Worm (Caenorhabditis elegans): ENCODE data around the gene gop-2.

gop-2 gene

DNA sequence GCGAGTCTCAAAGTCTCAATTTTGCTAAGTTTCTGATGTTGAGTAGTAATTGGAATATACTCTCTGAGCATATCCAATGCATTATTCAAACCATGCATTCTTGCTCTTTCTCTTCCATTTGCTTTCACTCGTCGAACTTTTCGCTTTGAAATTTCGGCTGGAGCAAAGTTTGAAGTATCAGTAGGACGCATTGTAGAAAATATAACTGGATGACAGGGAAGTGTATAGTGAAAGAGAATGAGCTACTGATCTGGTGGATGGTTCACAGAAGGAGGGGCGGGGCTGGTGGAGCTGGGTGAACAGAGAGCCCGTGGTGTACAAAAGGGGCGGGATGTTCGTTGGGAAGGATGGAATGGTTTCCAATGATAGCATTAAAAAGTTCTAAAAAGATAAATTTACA is 17.0 kb upstream of the gop-2 start:
- no peak for TF ChIP-seq unc-62 (GFP tag; optimal IDR thresholded peaks at IDR 0.05)

DNA sequence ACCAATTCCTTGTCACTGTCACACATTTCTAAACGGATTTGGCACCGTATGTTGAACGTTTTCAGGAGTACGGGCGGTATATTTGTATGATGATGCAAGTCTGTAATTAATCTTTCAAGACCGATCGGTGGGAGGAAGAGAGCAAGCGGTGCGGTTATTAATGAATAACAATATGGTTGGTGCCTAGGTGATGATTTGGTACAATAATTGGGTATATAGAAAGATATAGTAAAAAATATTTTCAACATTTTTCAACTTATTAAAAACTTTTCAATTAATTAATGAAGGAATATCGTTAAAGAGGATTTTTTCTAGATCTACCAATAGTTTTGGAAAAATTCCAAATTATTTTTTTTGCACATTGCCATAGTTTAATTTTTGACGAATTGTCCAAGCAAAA is 14.3 kb upstream of the gop-2 start, which contains the start of gene cnd-1:
Gene cnd-1, minus strand, starts transcription at position 101 of the 400 bp plus-strand sequence.
- TF ChIP-seq unc-62 (GFP tag; optimal IDR thresholded peaks at IDR 0.05), result no peak

DNA sequence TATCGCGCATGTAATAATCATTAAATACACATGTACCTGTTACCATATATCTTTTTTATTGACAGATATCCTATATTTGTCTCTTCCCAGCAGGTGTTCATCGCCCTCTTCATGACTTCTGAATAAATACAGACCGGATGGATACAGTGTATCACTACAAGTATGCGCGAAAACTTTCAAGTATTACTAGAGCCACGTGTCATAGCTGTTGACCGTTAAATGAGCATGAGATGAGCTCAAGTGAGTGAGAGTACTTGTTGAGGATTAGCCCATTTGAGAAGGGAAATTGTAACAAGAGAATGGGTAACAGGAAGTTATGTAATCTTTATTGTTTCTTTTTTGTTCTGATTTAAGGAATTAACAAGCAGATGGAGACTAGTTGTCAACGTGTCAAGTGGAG is 13.8 kb upstream of the gop-2 start:
- no peak for TF ChIP-seq unc-62 (GFP tag; optimal IDR thresholded peaks at IDR 0.05)

DNA sequence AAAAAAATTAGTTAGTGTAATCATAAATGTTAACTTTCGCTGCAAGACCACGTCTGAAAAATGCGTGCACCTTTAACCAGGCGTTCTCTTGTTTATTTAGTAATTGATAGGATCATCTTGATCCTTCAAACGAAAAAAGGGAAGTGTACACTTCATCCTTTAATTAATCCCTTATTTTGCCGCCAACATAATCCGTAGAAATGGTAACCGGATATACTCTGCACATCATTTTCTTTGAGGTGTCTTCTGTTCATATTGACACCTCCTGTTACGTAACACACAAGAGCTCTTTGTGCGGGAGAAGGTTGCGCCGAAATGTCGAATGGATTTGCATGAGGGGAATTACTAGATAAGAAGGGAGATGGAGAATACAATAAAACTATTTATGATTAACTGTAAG is 10.1 kb upstream of the gop-2 start:
- TF ChIP-seq unc-62 (GFP tag; optimal IDR thresholded peaks at IDR 0.05), result no peak

DNA sequence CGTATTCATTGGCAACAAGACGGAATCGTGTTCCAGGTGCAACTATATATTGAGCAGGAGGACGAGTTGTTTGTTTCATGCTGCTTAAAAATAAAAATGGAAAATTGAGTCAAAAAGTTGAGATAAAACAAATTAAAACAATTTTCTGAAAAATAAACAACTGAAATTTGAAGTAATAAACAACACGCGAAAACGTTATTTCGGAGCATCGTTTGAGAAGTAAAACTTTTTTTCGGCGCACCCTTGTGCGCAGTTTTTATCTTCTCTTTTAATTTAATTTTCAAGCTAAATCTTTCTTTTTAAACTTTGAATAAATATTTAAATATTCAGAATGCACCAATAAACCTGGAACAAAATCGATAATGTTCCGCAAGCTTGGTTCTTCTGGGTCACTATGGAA is 4.7 kb upstream of the gop-2 start, which contains the start of the genes sumv-1 and gop-1:
Gene sumv-1, minus strand, starts transcription at position 80 of the 400 bp plus-strand sequence.
Gene gop-1, plus strand, starts transcription at position 331 of the 400 bp plus-strand sequence.
- TF ChIP-seq unc-62 (GFP tag; optimal IDR thresholded peaks at IDR 0.05), result no peak

DNA sequence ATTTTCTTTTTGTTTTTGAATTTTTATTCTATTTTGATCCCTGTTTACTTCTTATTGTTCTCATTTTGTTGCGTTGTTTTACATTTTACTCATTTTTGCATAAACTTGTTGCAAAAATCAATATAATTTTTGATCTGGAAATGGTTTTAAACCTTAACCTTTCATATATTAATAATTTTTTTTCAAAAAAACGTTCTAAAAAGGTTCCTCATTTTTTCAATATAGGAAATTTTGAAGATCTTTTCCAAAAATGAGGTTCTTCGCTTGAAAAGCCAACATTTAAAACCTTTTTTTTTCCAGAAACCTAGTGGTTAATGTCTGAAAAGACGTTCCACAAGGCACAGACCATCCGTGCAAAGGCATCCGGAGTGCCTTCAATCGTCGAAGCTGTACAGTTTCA is 1.6 kb downstream of the gop-2 start, which contains the start of gene gop-3:
Gene gop-3, plus strand, starts transcription at position 301 of the 400 bp plus-strand sequence.
- TF ChIP-seq unc-62 (GFP tag; optimal IDR thresholded peaks at IDR 0.05), result no peak

DNA sequence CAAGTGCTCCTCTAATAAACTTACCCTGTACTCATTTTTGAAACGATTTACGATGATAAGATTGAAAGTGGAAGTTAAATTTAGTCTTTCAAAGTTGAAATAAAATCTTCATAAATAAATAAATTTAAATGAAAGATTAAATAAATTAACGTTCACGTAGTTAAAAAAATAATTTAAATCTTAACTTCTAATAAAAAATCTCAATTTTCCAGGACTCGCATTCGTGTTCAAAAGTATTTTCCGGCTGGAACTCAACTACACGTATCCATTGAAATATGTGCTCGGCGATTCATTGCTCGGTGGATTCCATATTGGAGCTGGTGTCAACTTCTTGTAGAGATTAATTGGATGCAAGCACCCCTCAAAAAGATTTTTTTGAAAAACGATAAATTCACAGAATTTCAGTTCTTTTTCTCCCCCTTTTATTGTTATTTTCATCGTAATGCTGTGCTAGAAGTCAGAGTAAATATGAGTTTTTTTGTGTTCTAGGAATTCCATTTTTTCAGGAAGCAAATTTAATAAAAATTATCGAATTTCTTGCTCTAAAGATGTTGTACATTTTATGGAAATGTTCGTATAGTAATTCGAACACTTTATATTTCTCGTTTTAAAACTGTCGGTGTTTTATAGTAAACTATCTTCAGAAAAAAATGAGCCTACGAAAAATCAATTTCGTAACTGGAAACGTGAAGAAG is 4.6 kb downstream of the gop-2 start, which contains the start of the genes C34E10.9 and hap-1:
Gene C34E10.9, minus strand, starts transcription at position 101 of the 695 bp plus-strand sequence.
Gene hap-1, plus strand, starts transcription at position 645 of the 695 bp plus-strand sequence.
- TF ChIP-seq unc-62 (GFP tag; optimal IDR thresholded peaks at IDR 0.05), result no peak

DNA sequence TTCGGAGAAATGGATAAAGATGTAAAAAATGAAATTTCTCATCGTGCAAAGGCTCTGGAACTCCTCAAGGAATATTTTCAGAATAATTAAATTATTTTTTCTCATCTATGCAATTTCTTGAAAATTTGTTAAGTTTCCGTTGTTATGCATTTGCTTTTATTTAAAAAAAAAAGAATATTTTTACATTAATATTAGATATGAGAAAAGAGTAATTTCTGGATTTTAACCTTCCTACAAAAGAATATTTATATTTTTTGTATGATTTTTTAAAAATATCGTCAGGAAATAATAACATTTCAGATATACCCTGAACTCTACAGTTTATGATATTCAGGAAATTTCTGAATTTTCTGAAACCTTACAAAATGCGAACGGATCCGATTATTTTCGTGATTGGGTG is 6.0 kb downstream of the gop-2 start, which contains the start of gene gro-1:
Gene gro-1, plus strand, starts transcription at position 301 of the 400 bp plus-strand sequence.
- TF ChIP-seq unc-62 (GFP tag; optimal IDR thresholded peaks at IDR 0.05), result no peak

DNA sequence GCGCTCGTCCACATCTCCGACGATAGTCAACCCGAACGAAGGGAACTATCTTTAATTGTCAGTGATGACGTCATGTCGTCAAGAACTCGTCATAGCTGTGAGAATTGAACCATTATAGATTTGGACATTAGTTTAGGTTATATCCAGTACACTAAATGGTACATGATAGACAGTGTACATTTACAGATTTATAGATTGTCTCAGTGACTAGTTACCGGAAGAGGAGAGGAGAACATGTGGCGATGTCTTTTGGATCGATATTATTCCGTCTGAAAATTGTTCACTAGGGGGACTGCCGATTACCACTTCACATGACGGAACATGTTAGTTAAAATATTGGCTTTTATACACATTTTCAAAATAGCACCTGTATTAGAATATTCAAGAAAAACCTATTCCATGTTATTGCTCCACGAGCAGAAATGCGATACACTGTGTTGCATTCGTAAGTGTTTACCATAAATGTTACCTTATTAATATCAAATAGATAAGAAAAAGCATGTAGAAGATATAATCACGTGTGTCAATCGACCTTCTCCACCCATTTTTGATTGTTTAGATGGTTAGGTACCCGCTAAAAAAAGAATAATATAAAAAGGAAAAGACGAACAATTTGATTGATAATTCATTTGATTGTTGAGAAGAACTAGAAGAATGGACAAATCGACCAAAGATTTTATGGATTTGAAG is 8.5 kb downstream of the gop-2 start, which contains the start of gene ZC395.5:
Gene ZC395.5, plus strand, starts transcription at position 632 of the 690 bp plus-strand sequence.
- TF ChIP-seq unc-62 (GFP tag; optimal IDR thresholded peaks at IDR 0.05), result no peak

DNA sequence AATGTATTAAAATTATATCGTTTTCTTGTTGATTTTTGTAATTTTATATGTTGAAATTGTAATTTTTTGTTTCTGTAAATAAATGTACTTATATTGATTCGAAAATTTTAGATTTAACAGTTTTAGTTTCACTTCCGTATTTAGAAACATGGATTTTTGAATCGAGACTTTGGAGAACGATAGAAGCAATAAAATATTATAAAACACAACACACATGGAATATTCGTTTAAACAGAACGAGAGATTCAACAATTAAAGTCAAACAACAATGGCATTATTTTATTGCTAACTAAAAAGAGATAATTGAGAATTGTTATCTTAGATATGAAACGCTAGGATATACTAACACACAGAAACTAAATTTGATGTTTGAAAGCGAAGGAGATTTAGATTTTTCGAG is 9.7 kb downstream of the gop-2 start:
- TF ChIP-seq unc-62 (GFP tag; optimal IDR thresholded peaks at IDR 0.05), result no peak

DNA sequence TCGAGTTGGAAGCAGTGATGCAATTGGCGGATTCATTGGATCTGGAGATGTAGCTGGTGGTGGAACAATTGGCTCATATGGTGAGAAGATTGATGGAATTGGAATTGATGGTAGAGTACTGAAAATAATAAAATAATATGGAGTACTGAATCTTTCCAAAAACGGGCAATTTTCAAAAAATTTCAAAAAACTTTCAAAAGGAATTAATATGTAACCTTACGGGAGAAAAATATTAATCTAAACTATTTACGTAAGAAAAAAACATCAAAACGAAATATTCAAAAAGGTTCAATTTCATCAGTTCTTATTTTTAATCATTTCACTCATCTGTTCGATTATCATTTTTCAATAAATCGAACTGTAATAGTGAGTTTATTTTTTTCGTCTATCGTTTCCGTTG is 11.0 kb downstream of the gop-2 start, which contains the start of gene ZC395.4:
Gene ZC395.4, plus strand, starts transcription at position 301 of the 400 bp plus-strand sequence.
- no peak for TF ChIP-seq unc-62 (GFP tag; optimal IDR thresholded peaks at IDR 0.05)

DNA sequence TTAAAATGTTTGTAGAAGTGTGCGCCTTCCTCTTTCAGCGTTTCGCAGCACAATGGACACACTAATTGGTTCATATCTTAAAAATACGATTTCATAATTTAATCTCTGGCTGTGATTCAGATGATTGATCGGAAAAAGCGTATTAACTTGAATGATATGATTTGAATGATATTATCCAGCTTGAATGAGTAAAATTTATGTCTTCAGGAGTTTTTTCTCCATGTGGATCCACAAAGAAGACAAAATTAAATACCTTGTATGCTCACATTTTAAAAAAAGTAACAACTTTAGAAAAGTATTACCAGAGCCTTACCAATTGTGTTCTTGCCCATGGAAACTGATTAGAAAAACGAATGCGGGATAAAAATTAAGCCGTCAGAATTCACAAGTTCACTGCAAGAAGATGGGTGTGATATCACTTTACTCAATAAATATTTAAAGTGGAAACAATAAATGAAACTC is 14.6 kb downstream of the gop-2 start, which contains the start of gene ztf-8:
Gene ztf-8, minus strand, starts transcription at position 76 of the 462 bp plus-strand sequence.
- no peak for TF ChIP-seq unc-62 (GFP tag; optimal IDR thresholded peaks at IDR 0.05)

DNA sequence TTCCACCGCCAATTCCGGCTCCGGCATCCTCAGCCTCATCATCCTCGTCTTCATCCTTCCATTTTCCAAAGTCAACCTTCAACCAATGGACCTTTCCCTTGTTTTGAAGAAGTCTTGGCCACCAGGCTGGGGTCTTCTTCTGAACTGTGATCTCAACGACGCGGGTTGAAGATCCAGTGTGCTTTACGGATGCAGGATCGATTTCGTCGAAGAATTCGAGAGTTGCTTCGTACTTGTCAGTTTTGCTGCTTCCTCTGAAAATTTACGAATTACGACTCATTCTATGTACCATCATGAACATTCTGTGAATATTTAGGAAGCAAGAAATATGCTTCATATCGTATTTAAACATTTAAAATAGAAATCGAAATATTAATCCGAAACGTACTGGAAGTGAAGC is 15.4 kb downstream of the gop-2 start:
- no peak for TF ChIP-seq unc-62 (GFP tag; optimal IDR thresholded peaks at IDR 0.05)

DNA sequence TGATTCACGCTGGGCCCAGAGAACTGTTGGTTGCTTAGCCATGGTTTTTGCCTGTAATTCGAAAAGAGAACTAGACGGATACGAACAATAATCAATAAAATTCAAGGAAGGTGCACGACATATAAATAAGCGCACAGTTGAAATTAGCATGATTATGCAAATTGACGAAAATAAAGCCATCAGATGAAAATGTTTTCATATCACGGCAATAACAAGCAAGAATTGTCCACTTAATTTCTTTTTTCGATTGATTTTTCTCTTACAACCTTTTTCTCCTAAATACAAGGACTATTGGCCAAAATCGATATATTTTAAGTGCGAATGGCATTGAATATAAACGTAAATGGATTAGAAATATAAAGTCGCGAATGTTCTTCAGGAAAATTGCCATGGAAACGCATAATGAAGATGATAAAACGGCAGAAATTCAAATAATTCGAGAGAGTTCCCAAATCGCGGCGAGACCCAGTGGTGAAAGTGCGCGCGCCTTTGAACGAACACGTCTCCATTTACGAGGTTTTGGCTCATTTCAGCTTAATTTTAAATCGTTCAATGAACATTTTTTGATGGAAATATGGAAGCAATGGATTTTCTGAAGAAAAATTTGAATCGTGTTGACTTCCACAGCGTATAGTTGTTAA is 16.0 kb downstream of the gop-2 start, which contains the start of the genes daf-41 and toc-1:
Gene daf-41, minus strand, starts transcription at position 51 of the 641 bp plus-strand sequence.
Gene toc-1, plus strand, starts transcription at position 537 of the 641 bp plus-strand sequence.
- TF ChIP-seq unc-62 (GFP tag; optimal IDR thresholded peaks at IDR 0.05), result no peak

DNA sequence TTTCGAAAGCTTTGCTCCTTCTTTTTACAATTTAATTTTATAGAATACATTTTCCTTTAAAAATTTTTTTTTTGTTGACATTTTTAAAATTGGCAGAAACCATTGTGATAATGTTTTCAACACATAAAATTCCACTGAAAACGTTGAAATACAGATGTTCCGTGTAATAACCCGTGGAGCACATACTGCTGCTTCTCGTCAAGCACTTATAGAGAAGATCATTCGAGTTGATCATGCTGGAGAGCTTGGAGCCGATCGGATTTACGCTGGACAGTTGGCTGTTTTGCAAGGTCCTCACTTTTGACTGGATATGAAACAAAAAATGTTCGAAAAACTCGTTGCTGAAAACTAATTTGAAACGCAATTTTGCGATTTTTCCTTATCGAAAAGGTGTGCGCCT is 18.9 kb downstream of the gop-2 start, which contains the start of gene clk-1:
Gene clk-1, plus strand, starts transcription at position 155 of the 400 bp plus-strand sequence.
- TF ChIP-seq unc-62 (GFP tag; optimal IDR thresholded peaks at IDR 0.05), result no peak

Data from whole organism, dauer.